Fruit fly (Drosophila melanogaster): ENCODE data around the gene lds.

Gene lds

DNA sequence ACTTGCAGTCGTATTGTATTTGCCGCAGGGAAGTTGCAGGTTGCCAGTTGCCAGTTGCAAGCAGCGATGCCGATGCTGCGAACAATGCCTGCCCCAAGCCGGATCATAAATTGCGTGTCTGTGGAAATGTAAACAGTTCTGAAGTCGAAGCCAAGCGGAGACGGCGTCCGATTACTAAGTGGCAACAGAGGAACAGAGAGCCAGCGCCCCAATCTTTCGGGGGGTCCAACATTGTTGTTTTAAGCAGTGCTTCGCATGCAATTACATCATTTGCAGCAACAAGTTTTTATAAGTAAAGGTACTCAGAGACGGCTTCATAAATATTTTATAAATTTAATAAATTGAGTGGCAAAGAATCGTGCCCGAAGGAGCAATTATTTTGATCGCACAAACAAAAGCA, 34.2 kb downstream of the lds start:
- TF ChIP-seq Tbp (GFP tag; optimal IDR thresholded peaks at IDR 0.05) (no peak), ham (GFP tag; IDR thresholded peaks at IDR 0.05) (no peak), Six4 (GFP tag; optimal IDR thresholded peaks at IDR 0.05) (no peak), en (GFP tag; optimal IDR thresholded peaks at IDR 0.05) (no peak), CG15696 (tag; optimal IDR thresholded peaks at IDR 0.05) (no peak), CG4282 (GFP tag; optimal IDR thresholded peaks at IDR 0.05) (no peak), Ssrp (tag; optimal IDR thresholded peaks at IDR 0.05) (no peak), sens (GFP tag) (peak; percentile 26), Scr (GFP tag; IDR thresholded peaks at IDR 0.05; ENCODE audit: partially characterized antibody) (no peak), Dad (GFP tag; optimal IDR thresholded peaks at IDR 0.05) (no peak), CG7963 (GFP tag; IDR thresholded peaks at IDR 0.05; ENCODE audit: partially characterized antibody) (no peak), Doc2 (GFP tag; IDR thresholded peaks at IDR 0.05) (no peak), CG4854 (GFP tag; optimal IDR thresholded peaks at IDR 0.05) (no peak), CG15073 (GFP tag; optimal IDR thresholded peaks at IDR 0.05) (no peak), ato (GFP tag; IDR thresholded peaks at IDR 0.05; ENCODE audit: partially characterized antibody) (no peak), cad (GFP tag; optimal IDR thresholded peaks at IDR 0.05) (peak; percentile 23)

dm6 chr3R:7957008-7957407, 36.8 kb downstream of the lds start:
- TF ChIP-seq CG13624 (GFP tag; optimal IDR thresholded peaks at IDR 0.05) = no peak
- TF ChIP-seq cas (GFP tag; IDR thresholded peaks at IDR 0.05) = no peak
- no peak for TF ChIP-seq CG11093 (GFP tag; IDR thresholded peaks at IDR 0.05)
- TF ChIP-seq CG31388 (GFP tag; optimal IDR thresholded peaks at IDR 0.05) = no peak
- TF ChIP-seq lbe (GFP tag; optimal IDR thresholded peaks at IDR 0.05) = no peak
- no peak for TF ChIP-seq fd64A (GFP tag; optimal IDR thresholded peaks at IDR 0.05)
- no peak for TF ChIP-seq odd (GFP tag; optimal IDR thresholded peaks at IDR 0.05)

DNA sequence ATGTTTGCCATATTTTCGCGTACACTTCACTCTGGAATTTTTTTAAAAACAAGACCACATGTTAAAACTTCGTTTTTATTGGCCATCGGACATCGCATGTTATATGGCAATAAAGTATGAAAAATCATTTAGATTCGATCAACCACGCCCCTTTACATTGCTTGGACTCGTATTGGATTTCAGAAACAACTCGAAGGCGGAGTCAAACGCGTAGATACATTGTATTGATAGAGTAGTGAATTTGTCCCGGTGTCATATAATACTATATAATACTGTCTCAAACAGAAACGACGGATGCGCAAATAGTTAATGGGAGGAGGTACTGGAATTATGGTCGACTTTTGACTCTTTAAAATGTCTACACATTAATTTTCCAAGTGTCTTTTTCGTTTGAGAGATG, 41.1 kb downstream of the lds start:
- TF ChIP-seq CG4282 (GFP tag; optimal IDR thresholded peaks at IDR 0.05) (no peak), CG6813 (GFP tag; optimal IDR thresholded peaks at IDR 0.05) (no peak), CG4707 (GFP tag; optimal IDR thresholded peaks at IDR 0.05) (no peak), sens (GFP tag) (no peak), Nf-YB (GFP tag; optimal IDR thresholded peaks at IDR 0.05) (peak; percentile 69), CG30431 (GFP tag; optimal IDR thresholded peaks at IDR 0.05) (no peak), CTCF (GFP tag; optimal IDR thresholded peaks at IDR 0.05) (no peak), CG30020 (tag; optimal IDR thresholded peaks at IDR 0.05) (no peak), psq (GFP tag; optimal IDR thresholded peaks at IDR 0.05) (no peak)

DNA sequence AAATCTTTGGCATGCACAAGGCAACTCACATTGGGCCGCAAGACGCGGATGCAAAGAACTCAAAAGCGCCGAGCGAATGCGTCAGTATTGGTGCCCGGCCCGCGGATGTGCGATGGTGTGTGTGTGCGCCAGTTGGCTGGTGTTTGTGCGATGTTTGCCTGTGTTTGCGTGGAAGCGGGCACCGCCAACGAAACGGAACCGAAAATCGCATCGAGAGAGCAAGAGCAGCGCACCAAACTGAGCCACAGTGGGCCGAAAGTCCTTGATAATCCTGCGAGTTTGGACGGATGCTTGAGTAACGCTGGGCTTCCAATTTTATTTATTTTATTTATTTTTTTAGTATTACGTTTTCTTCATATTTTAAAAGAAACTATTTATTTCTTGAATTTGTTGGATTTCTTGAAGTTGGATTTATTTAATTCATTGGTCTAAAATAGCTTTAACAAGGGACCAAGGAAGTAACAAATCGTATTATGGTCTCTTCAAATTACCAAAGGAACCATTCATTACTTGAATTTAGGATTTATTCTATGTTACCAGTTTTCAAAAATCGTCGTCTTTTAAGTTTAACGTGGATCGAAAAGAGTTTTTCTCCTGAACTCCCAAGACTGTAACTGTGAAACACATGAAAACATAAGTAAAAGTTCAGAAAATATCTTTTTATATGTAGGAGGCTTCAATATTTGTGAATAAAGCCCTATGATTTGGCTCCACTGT, 42.7 kb downstream of the lds start:
- TF ChIP-seq MESR4 (GFP tag; optimal IDR thresholded peaks at IDR 0.05) = no peak
- no peak for TF ChIP-seq maf-S (GFP tag; optimal IDR thresholded peaks at IDR 0.05)
- TF ChIP-seq sima (GFP tag; optimal IDR thresholded peaks at IDR 0.05) = no peak
- no peak for TF ChIP-seq CG5245 (GFP tag; optimal IDR thresholded peaks at IDR 0.05)
- TF ChIP-seq tll (GFP tag; optimal IDR thresholded peaks at IDR 0.05) = no peak
- TF ChIP-seq Ravus (GFP tag; IDR thresholded peaks at IDR 0.05) = no peak
- TF ChIP-seq Hr51 (GFP tag; optimal IDR thresholded peaks at IDR 0.05) = no peak
- TF ChIP-seq al (GFP tag; IDR thresholded peaks at IDR 0.05) = no peak
- no peak for TF ChIP-seq sim (GFP tag; IDR thresholded peaks at IDR 0.05)
- no peak for TF ChIP-seq CG11456 (GFP tag; IDR thresholded peaks at IDR 0.05)
- no peak for TF ChIP-seq Deaf1 (tag; optimal IDR thresholded peaks at IDR 0.05)
- TF ChIP-seq Jarid2 (GFP tag; optimal IDR thresholded peaks at IDR 0.05) = peak; percentile 18
- TF ChIP-seq CG10267 (tag; optimal IDR thresholded peaks at IDR 0.05) = peak; percentile 58
- TF ChIP-seq CG12659 (GFP tag; optimal IDR thresholded peaks at IDR 0.05) = peak; percentile 6
- TF ChIP-seq kni (GFP tag; optimal IDR thresholded peaks at IDR 0.05) = no peak
- TF ChIP-seq CG9932 (GFP tag; IDR thresholded peaks at IDR 0.05) = no peak
- no peak for TF ChIP-seq hbn (GFP tag; IDR thresholded peaks at IDR 0.05; ENCODE audit: partially characterized antibody)
- peak; percentile 39; the same call in 1 of the 2 replicates for TF ChIP-seq wor (GFP tag; IDR thresholded peaks at IDR 0.05)

Data from whole organism, embryonic.